Worm (Caenorhabditis elegans) whole organism, L4 larva: ENCODE measurements around the gene atg-18.
A peak's percentile ranks its signal among the peaks of the same experiment; 100 is the strongest.

Source experiments
- F49E8.2 ChIP-seq: sonication (generic microtip); optimal IDR thresholded peaks from 2 replicates; lab custom pipeline; 2016; ENCODE audit warnings: missing compliant biosample characterization, mild to moderate bottlenecking, missing genetic modification characterization, borderline replicate concordance
- R02D3.7 ChIP-seq: fragments of 150-350 bp; sonication (generic microtip); optimal IDR thresholded peaks from 3 replicates; lab custom pipeline; 2014; ENCODE audit warnings: missing biosample characterization, missing genetic modification characterization
- Y105C5A.15 ChIP-seq: fragments of 200-800 bp; sonication (Bioruptor generic); IDR thresholded peaks from 2 replicates; pipeline ENCODE4 v1.3.6; 2022; ENCODE audit warnings: missing genetic modification characterization, missing compliant biosample characterization
- Y5F2A.4 ChIP-seq: fragments of 200-800 bp; sonication (Bioruptor generic); optimal IDR thresholded peaks from 2 replicates; lab custom pipeline; 2018; ENCODE audit warnings: mild to moderate bottlenecking, missing genetic modification characterization, missing compliant biosample characterization
- Y75B8A.6 ChIP-seq: fragments of 200-800 bp; sonication (Bioruptor generic); IDR thresholded peaks from 2 replicates; pipeline ENCODE4 v1.3.6; 2022; ENCODE audit warnings: missing genetic modification reagents, missing genetic modification characterization, missing compliant biosample characterization
- ZK546.5 ChIP-seq, 2 experiments: sonication (generic microtip); optimal IDR thresholded peaks; 2 replicates each; lab custom pipeline; 2017; ENCODE audit warnings: missing biosample characterization in 2 of 2, missing genetic modification characterization in 2 of 2
- aha-1 ChIP-seq: fragments of 150-350 bp; peaks from one replicate; lab custom pipeline; 2014; ENCODE audit warnings: missing biosample characterization, missing genetic modification characterization
- ama-1 ChIP-seq: fragments of 150-350 bp; optimal IDR thresholded peaks from 2 replicates; lab custom pipeline; 2014; ENCODE audit warnings: inconsistent platforms, mixed read lengths
- ceh-20 ChIP-seq: fragments of 200-800 bp; sonication (Bioruptor generic); IDR thresholded peaks from 2 replicates; pipeline ENCODE4 v1.3.6; 2022; ENCODE audit warnings: missing genetic modification reagents, missing genetic modification characterization, missing compliant biosample characterization
- ceh-28 ChIP-seq: fragments of 150-350 bp; optimal IDR thresholded peaks from 2 replicates; lab custom pipeline; 2014; ENCODE audit warnings: missing biosample characterization, missing genetic modification reagents, missing genetic modification characterization
- ceh-62 ChIP-seq: sonication (generic microtip); optimal IDR thresholded peaks from 2 replicates; lab custom pipeline; 2017; ENCODE audit warnings: missing biosample characterization, missing genetic modification characterization
- ceh-82 ChIP-seq: sonication (generic microtip); optimal IDR thresholded peaks from 2 replicates; lab custom pipeline; 2017; ENCODE audit warnings: missing biosample characterization, missing genetic modification characterization
- ctbp-1 ChIP-seq: fragments of 200-800 bp; sonication (Bioruptor generic); IDR thresholded peaks from 2 replicates; pipeline ENCODE4 v1.3.6; 2022; ENCODE audit warnings: missing genetic modification reagents, missing genetic modification characterization, missing compliant biosample characterization
- daf-12 ChIP-seq: fragments of 150-350 bp; optimal IDR thresholded peaks from 2 replicates; lab custom pipeline; 2014; ENCODE audit warnings: missing biosample characterization, missing genetic modification reagents, missing genetic modification characterization
- daf-16 ChIP-seq, 3 experiments: sonication (generic microtip); optimal IDR thresholded peaks; 2 replicates each; lab custom pipeline; 2016 to 2017; ENCODE audit warnings: missing genetic modification characterization in 3 of 3, missing genetic modification reagents in 3 of 3, mild to moderate bottlenecking in 2 of 3, missing compliant biosample characterization in 2 of 3, missing biosample characterization in 1 of 3, moderate library complexity in 1 of 3
- daf-19 ChIP-seq: fragments of 200-800 bp; sonication (Bioruptor generic); conservative IDR thresholded peaks from 2 replicates; pipeline ENCODE4 v1.3.6; 2022; ENCODE audit warnings: missing genetic modification characterization, missing compliant biosample characterization
- daf-8 ChIP-seq: fragments of 200-800 bp; sonication (Bioruptor generic); IDR thresholded peaks from 2 replicates; pipeline ENCODE4 v1.3.6; 2022; ENCODE audit warnings: missing genetic modification characterization, missing compliant biosample characterization
- dmd-6 ChIP-seq: fragments of 200-800 bp; sonication (Bioruptor generic); IDR thresholded peaks from 2 replicates; pipeline ENCODE4 v1.3.6; 2022; ENCODE audit warnings: missing genetic modification reagents, missing genetic modification characterization, missing compliant biosample characterization
- dve-1 ChIP-seq: sonication (generic microtip); optimal IDR thresholded peaks from 2 replicates; lab custom pipeline; 2017; ENCODE audit warnings: antibody characterized with exemption, mild to moderate bottlenecking, missing genetic modification characterization, missing compliant biosample characterization; ENCODE audit not compliant: insufficient read depth
- egl-43 ChIP-seq: fragments of 200-800 bp; sonication (Bioruptor generic); IDR thresholded peaks from 2 replicates; pipeline ENCODE4 v1.3.6; 2022; ENCODE audit warnings: missing genetic modification reagents, missing genetic modification characterization, missing compliant biosample characterization
- hlh-11 ChIP-seq: fragments of 200-800 bp; sonication (Bioruptor generic); optimal IDR thresholded peaks from 2 replicates; lab custom pipeline; 2018; ENCODE audit warnings: mild to moderate bottlenecking, missing genetic modification characterization, missing compliant biosample characterization
- hlh-30 ChIP-seq: sonication (generic microtip); optimal IDR thresholded peaks from 2 replicates; lab custom pipeline; 2017; ENCODE audit warnings: antibody characterized with exemption, mild to moderate bottlenecking, missing genetic modification characterization, missing compliant biosample characterization; ENCODE audit not compliant: insufficient read depth
- lin-1 ChIP-seq: fragments of 200-800 bp; sonication (Bioruptor generic); IDR thresholded peaks from 2 replicates; pipeline ENCODE4 v1.3.6; 2022; ENCODE audit warnings: missing genetic modification reagents, missing genetic modification characterization, missing compliant biosample characterization
- lin-13 ChIP-seq: fragments of 150-350 bp; optimal IDR thresholded peaks from 2 replicates; lab custom pipeline; 2014; ENCODE audit warnings: missing biosample characterization, missing genetic modification reagents, missing genetic modification characterization
- lin-39 ChIP-seq: fragments of 150-350 bp; optimal IDR thresholded peaks from 2 replicates; lab custom pipeline; 2014; ENCODE audit warnings: missing biosample characterization, missing genetic modification reagents, missing genetic modification characterization
- mdt-29 ChIP-seq: fragments of 200-800 bp; sonication (Bioruptor generic); IDR thresholded peaks from 2 replicates; pipeline ENCODE4 v1.3.6; 2022; ENCODE audit warnings: missing genetic modification reagents, missing genetic modification characterization, missing compliant biosample characterization
- mep-1 ChIP-seq: fragments of 150-350 bp; sonication (generic microtip); optimal IDR thresholded peaks from 3 replicates; lab custom pipeline; 2014; ENCODE audit warnings: missing biosample characterization, missing genetic modification characterization
- mxl-2 ChIP-seq: fragments of 200-800 bp; sonication (Bioruptor generic); conservative IDR thresholded peaks from 2 replicates; pipeline ENCODE4 v1.3.6; 2022; ENCODE audit warnings: missing genetic modification reagents, missing genetic modification characterization, missing compliant biosample characterization
- mxl-3 ChIP-seq: fragments of 200-800 bp; sonication (Bioruptor generic); optimal IDR thresholded peaks from 2 replicates; lab custom pipeline; 2018; ENCODE audit warnings: mild to moderate bottlenecking, missing genetic modification characterization, missing compliant biosample characterization
- nhr-28 ChIP-seq: fragments of 150-350 bp; optimal IDR thresholded peaks from 2 replicates; lab custom pipeline; 2014; ENCODE audit warnings: missing biosample characterization, missing genetic modification characterization
- nhr-41 ChIP-seq: fragments of 200-800 bp; sonication (Bioruptor generic); IDR thresholded peaks from 2 replicates; pipeline ENCODE4 v1.3.6; 2022; ENCODE audit warnings: missing genetic modification reagents, missing genetic modification characterization, missing compliant biosample characterization
- nhr-76 ChIP-seq: fragments of 150-350 bp; optimal IDR thresholded peaks from 2 replicates; lab custom pipeline; 2014; ENCODE audit warnings: missing biosample characterization, missing genetic modification characterization
- nhr-77 ChIP-seq: fragments of 150-350 bp; optimal IDR thresholded peaks from 2 replicates; lab custom pipeline; 2014; ENCODE audit warnings: missing biosample characterization, missing genetic modification characterization
- pha-4 ChIP-seq, 2 experiments: fragments of 150-350 bp in 1 of 2; fragments of 200-800 bp in 1 of 2; sonication (Bioruptor generic) in 1 of 2; IDR thresholded peaks in 1 of 2; optimal IDR thresholded peaks in 1 of 2; 2 replicates each; pipeline versions ENCODE4 v1.3.6 to Lab custom; 2014 to 2022; ENCODE audit warnings: missing genetic modification characterization in 2 of 2, missing genetic modification reagents in 2 of 2, missing biosample characterization in 1 of 2, missing compliant biosample characterization in 1 of 2
- pqm-1 ChIP-seq: sonication (generic microtip); optimal IDR thresholded peaks from 2 replicates; lab custom pipeline; 2017; ENCODE audit warnings: missing biosample characterization, missing genetic modification characterization
- skn-1 ChIP-seq: fragments of 150-350 bp; optimal IDR thresholded peaks from 2 replicates; lab custom pipeline; 2014; ENCODE audit warnings: missing biosample characterization, missing genetic modification characterization
- snpc-1.2 ChIP-seq: fragments of 200-800 bp; sonication (Bioruptor generic); IDR thresholded peaks from 2 replicates; pipeline ENCODE4 v1.3.6; 2022; ENCODE audit warnings: missing genetic modification reagents, missing genetic modification characterization, missing compliant biosample characterization
- spr-1 ChIP-seq: sonication (generic microtip); optimal IDR thresholded peaks from 2 replicates; lab custom pipeline; 2016; ENCODE audit warnings: mild to moderate bottlenecking, missing genetic modification characterization, missing compliant biosample characterization
- tra-1 ChIP-seq: fragments of 200-800 bp; sonication (Bioruptor generic); IDR thresholded peaks from 2 replicates; pipeline ENCODE4 v1.3.6; 2022; ENCODE audit warnings: missing genetic modification reagents, missing genetic modification characterization, missing compliant biosample characterization
- unc-130 ChIP-seq: sonication (generic microtip); optimal IDR thresholded peaks from 2 replicates; lab custom pipeline; 2016; ENCODE audit warnings: missing genetic modification reagents, missing genetic modification characterization, missing compliant biosample characterization
- unc-62 ChIP-seq, 3 experiments: fragments of 150-350 bp in 1 of 3; sonication (generic microtip); optimal IDR thresholded peaks in 2 of 3; peaks in 1 of 3; 1 replicate in 1 of 3; 2 replicates in 2 of 3; lab custom pipeline; 2014 to 2017; ENCODE audit warnings: missing biosample characterization in 3 of 3, missing genetic modification characterization in 3 of 3, missing genetic modification reagents in 3 of 3, missing genotype in 1 of 3
- zag-1 ChIP-seq: fragments of 150-350 bp; optimal IDR thresholded peaks from 2 replicates; lab custom pipeline; 2014; ENCODE audit warnings: missing biosample characterization, missing genetic modification characterization
- zfp-2 ChIP-seq: sonication (generic microtip); optimal IDR thresholded peaks from 2 replicates; lab custom pipeline; 2016; ENCODE audit warnings: mild to moderate bottlenecking, missing genetic modification characterization, missing compliant biosample characterization
- zip-11 ChIP-seq: fragments of 200-800 bp; sonication (Bioruptor generic); IDR thresholded peaks from 2 replicates; pipeline ENCODE4 v1.3.6; 2022; ENCODE audit warnings: missing genetic modification characterization, missing compliant biosample characterization
- zip-2 ChIP-seq: fragments of 150-350 bp; optimal IDR thresholded peaks from 2 replicates; lab custom pipeline; 2014; ENCODE audit warnings: missing biosample characterization, missing genetic modification characterization
- ztf-7 ChIP-seq: fragments of 150-350 bp; optimal IDR thresholded peaks from 2 replicates; lab custom pipeline; 2014; ENCODE audit warnings: missing biosample characterization, missing genetic modification characterization

atg-18 gene

ce11 chrV:8648251-8648650 lies 17.1 kb upstream of the atg-18 start (continued):
- peak; percentile 13 for TF ChIP-seq mxl-3
- TF ChIP-seq lin-39, result no peak
- TF ChIP-seq daf-8 (GFP tag; lab: Robert Waterston, UW), result no peak
- TF ChIP-seq snpc-1.2 (GFP tag; lab: Robert Waterston, UW), result no peak
- TF ChIP-seq lin-13 (GFP tag; lab: Kevin White, UChicago), result no peak
- TF ChIP-seq nhr-28, result peak; percentile 91
- no peak for TF ChIP-seq mxl-2
- no peak for TF ChIP-seq daf-19 (GFP tag; lab: Robert Waterston, UW)
- TF ChIP-seq Y105C5A.15 (GFP tag; lab: Robert Waterston, UW), result no peak
- TF ChIP-seq Y75B8A.6 (GFP tag; lab: Robert Waterston, UW), result no peak
- TF ChIP-seq nhr-77 (tag; lab: Kevin White, UChicago), result peak; percentile 73
- TF ChIP-seq ceh-82, result no peak
- no peak for TF ChIP-seq ceh-28
- TF ChIP-seq R02D3.7 (tag; lab: Kevin White, UChicago), result no peak
- TF ChIP-seq daf-12 (tag; lab: Kevin White, UChicago), result no peak
- no peak for TF ChIP-seq hlh-30
- no peak for TF ChIP-seq skn-1 (tag; lab: Kevin White, UChicago)
- TF ChIP-seq ceh-20 (GFP tag; lab: Robert Waterston, UW), result no peak
- TF ChIP-seq lin-1, result peak; percentile 75
- no peak for TF ChIP-seq ctbp-1 (GFP tag; lab: Robert Waterston, UW)
- no peak for TF ChIP-seq zip-11 (GFP tag; lab: Robert Waterston, UW)
- no peak for TF ChIP-seq Y5F2A.4 (GFP tag; lab: Kevin White, UChicago)
- peak; percentile 90 for TF ChIP-seq hlh-11
- TF ChIP-seq tra-1, result 0 out of 2 replicates have a peak, but pooled peaks have one; percentile 63
- TF ChIP-seq mep-1 (tag; lab: Kevin White, UChicago), result no peak
- peak; percentile 98 for TF ChIP-seq pqm-1
- TF ChIP-seq mdt-29 (GFP tag; lab: Robert Waterston, UW), result no peak
- TF ChIP-seq nhr-41 (GFP tag; lab: Robert Waterston, UW), result no peak; the same call in 1 of the 2 replicates
- no peak for TF ChIP-seq ZK546.5 (tag; optimal IDR thresholded peaks at IDR 0.05; lab: Kevin White, UChicago)
- peak; percentile 90 for TF ChIP-seq dmd-6 (GFP tag; lab: Robert Waterston, UW)
- TF ChIP-seq spr-1 (tag; lab: Kevin White, UChicago), result no peak
- no peak for TF ChIP-seq zip-2 (tag; lab: Kevin White, UChicago)
- TF ChIP-seq ztf-7 (tag; lab: Kevin White, UChicago), result no peak
- TF ChIP-seq ceh-62 (tag; lab: Kevin White, UChicago), result no peak
- TF ChIP-seq F49E8.2 (tag; lab: Kevin White, UChicago), result no peak
- no peak for TF ChIP-seq zag-1 (tag; lab: Kevin White, UChicago)
- no peak for TF ChIP-seq zfp-2 (tag; lab: Kevin White, UChicago)

- TF ChIP-seq R02D3.7 (tag; lab: Kevin White, UChicago), result no peak
- TF ChIP-seq daf-12 (tag; lab: Kevin White, UChicago), result no peak
- no peak for TF ChIP-seq unc-130
- TF ChIP-seq dve-1, result peak; percentile 3
- TF ChIP-seq ceh-28, result no peak
- no peak for TF ChIP-seq egl-43 (GFP tag; lab: Robert Waterston, UW)
- peak in 1 of 2 experiments; percentile 30 for TF ChIP-seq unc-62 (GFP tag; optimal IDR thresholded peaks at IDR 0.05 in 1 of 2; lab: Kevin White, UChicago)
- TF ChIP-seq unc-62 (tag; optimal IDR thresholded peaks at IDR 0.05; lab: Kevin White, UChicago), result no peak
- TF ChIP-seq aha-1 (tag; lab: Kevin White, UChicago), result no peak
- peak; percentile 37 for TF ChIP-seq pqm-1
- TF ChIP-seq daf-16 (GFP tag; optimal IDR thresholded peaks at IDR 0.05; lab: Kevin White, UChicago), result no peak
- peak; percentile 23 for TF ChIP-seq daf-16 (tag; optimal IDR thresholded peaks at IDR 0.05; lab: Kevin White, UChicago)
- no peak for TF ChIP-seq skn-1 (tag; lab: Kevin White, UChicago)
- no peak for TF ChIP-seq nhr-76
- no peak for TF ChIP-seq hlh-30
- no peak for TF ChIP-seq pha-4 (GFP tag; IDR thresholded peaks at IDR 0.05; lab: Robert Waterston, UW)
- no peak for TF ChIP-seq pha-4 (tag; optimal IDR thresholded peaks at IDR 0.05; lab: Kevin White, UChicago)
- no peak for TF ChIP-seq daf-8 (GFP tag; lab: Robert Waterston, UW)
- TF ChIP-seq nhr-28, result peak; percentile 15
- TF ChIP-seq ama-1 (lab: Kevin White, UChicago), result no peak
Observed at ce11 chrV:8643093-8643492, 12.0 kb upstream of the atg-18 start, which contains the start of gene asp-13. Gene asp-13 (minus strand): TSS chrV:8643193.
